Worm (Caenorhabditis elegans): ENCODE measurements around the gene C39B5.10.

Gene C39B5.10

ce11 chrIII:2253027-2253499 lies 13.6 kb upstream of the C39B5.10 start, which contains the start of gene fbxa-73:
TSS of gene fbxa-73 (plus strand) at chrIII:2253449.
- TF ChIP-seq unc-62 (GFP tag; optimal IDR thresholded peaks at IDR 0.05): no peak

- TF ChIP-seq unc-62 (GFP tag; optimal IDR thresholded peaks at IDR 0.05): no peak
Observed at ce11 chrIII:2251348-2251747, 11.9 kb upstream of the C39B5.10 start, which contains the start of gene fbxa-7. TSS of gene fbxa-7 (minus strand) at chrIII:2251448.

- no peak for TF ChIP-seq unc-62 (GFP tag; optimal IDR thresholded peaks at IDR 0.05)
Observed at ce11 chrIII:2245727-2246126, 6.3 kb upstream of the C39B5.10 start, which contains the start of gene srd-67. TSS of gene srd-67 (minus strand) at chrIII:2245827.

ce11 chrIII:2243617-2244016 lies 4.2 kb upstream of the C39B5.10 start:
- no peak for TF ChIP-seq unc-62 (GFP tag; optimal IDR thresholded peaks at IDR 0.05)

ce11 chrIII:2240471-2240870 lies 1.0 kb upstream of the C39B5.10 start, which contains the start of gene srz-56:
TSS of gene srz-56 (plus strand) at chrIII:2240771.
- no peak for TF ChIP-seq unc-62 (GFP tag; optimal IDR thresholded peaks at IDR 0.05)

ce11 chrIII:2234192-2234934 lies 5.1 kb downstream of the C39B5.10 start, which contains the start of gene C39B5.2:
TSS of gene C39B5.2 (plus strand) at chrIII:2234884.
- TF ChIP-seq unc-62 (GFP tag; optimal IDR thresholded peaks at IDR 0.05): no peak

- no peak for TF ChIP-seq unc-62 (GFP tag; optimal IDR thresholded peaks at IDR 0.05)
Observed at ce11 chrIII:2233399-2233798, 6.0 kb downstream of the C39B5.10 start.

- no peak for TF ChIP-seq unc-62 (GFP tag; optimal IDR thresholded peaks at IDR 0.05)
Observed at ce11 chrIII:2232360-2232759, 7.1 kb downstream of the C39B5.10 start, which contains the start of gene fbxa-47. TSS of gene fbxa-47 (minus strand) at chrIII:2232460.

- no peak for TF ChIP-seq unc-62 (GFP tag; optimal IDR thresholded peaks at IDR 0.05)
Observed at ce11 chrIII:2227407-2227806, 12.0 kb downstream of the C39B5.10 start, which contains the start of gene fbxa-62. TSS of gene fbxa-62 (plus strand) at chrIII:2227707.

- TF ChIP-seq unc-62 (GFP tag; optimal IDR thresholded peaks at IDR 0.05): no peak
Observed at ce11 chrIII:2224478-2224877, 15.0 kb downstream of the C39B5.10 start, which contains the start of gene fbxa-38. TSS of gene fbxa-38 (plus strand) at chrIII:2224672.

ce11 chrIII:2223932-2224331 lies 15.5 kb downstream of the C39B5.10 start, which contains the start of gene srd-65:
TSS of gene srd-65 (minus strand) at chrIII:2224032.
- TF ChIP-seq unc-62 (GFP tag; optimal IDR thresholded peaks at IDR 0.05): no peak

ce11 chrIII:2219408-2219807 lies 20.0 kb downstream of the C39B5.10 start, which contains the start of gene fbxa-12:
TSS of gene fbxa-12 (plus strand) at chrIII:2219708.
- TF ChIP-seq unc-62 (GFP tag; optimal IDR thresholded peaks at IDR 0.05): no peak

ce11 chrIII:2212343-2212742 lies 27.1 kb downstream of the C39B5.10 start:
- TF ChIP-seq unc-62 (GFP tag; optimal IDR thresholded peaks at IDR 0.05): no peak

ce11 chrIII:2211120-2211519 lies 28.3 kb downstream of the C39B5.10 start, which contains the start of gene C39B5.14:
TSS of gene C39B5.14 (plus strand) at chrIII:2211420.
- no peak for TF ChIP-seq unc-62 (GFP tag; optimal IDR thresholded peaks at IDR 0.05)

- no peak for TF ChIP-seq unc-62 (GFP tag; optimal IDR thresholded peaks at IDR 0.05)
Observed at ce11 chrIII:2210601-2211000, 28.8 kb downstream of the C39B5.10 start.

- TF ChIP-seq unc-62 (GFP tag; optimal IDR thresholded peaks at IDR 0.05): no peak
Observed at ce11 chrIII:2207864-2208263, 31.6 kb downstream of the C39B5.10 start, which contains the start of gene C39B5.5. TSS of gene C39B5.5 (plus strand) at chrIII:2208164.

ce11 chrIII:2205155-2205554 lies 34.3 kb downstream of the C39B5.10 start:
- no peak for TF ChIP-seq unc-62 (GFP tag; optimal IDR thresholded peaks at IDR 0.05)
